Fruit fly (Drosophila melanogaster): ENCODE measurements around the gene CG5455.

Gene CG5455

DNA sequence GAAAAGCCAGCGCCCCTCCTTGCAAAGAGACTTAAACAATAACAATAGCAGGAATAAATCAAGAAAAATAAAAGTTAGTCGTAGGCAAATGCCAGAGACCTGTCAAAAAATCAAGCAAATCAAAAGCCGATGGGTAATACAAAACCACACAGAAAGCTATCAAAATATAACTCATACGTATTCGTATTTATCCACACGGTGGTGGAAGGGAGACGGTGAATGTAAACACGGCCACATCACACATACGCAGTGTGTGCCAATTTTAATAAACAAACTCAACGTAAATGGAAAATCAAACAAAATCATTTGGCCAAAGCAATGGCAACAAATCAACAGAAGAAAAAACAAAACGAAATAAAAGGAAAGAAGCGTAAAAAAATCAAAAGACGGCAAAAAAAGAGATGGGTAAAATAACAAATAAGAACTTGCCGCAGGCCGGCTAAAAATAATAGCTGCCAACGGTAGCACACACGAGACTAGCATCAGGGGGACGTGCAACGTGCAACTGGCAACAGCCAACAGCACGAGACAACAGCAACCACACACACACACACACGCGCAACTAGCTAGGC lies 18.6 kb upstream of the CG5455 start (continued):
- no peak for TF ChIP-seq CG13123 (GFP tag; optimal IDR thresholded peaks at IDR 0.05)
- no peak for TF ChIP-seq slp2 (GFP tag; optimal IDR thresholded peaks at IDR 0.05)
- no peak for TF ChIP-seq dan (GFP tag; IDR thresholded peaks at IDR 0.05)
- TF ChIP-seq gem (tag; optimal IDR thresholded peaks at IDR 0.05): no peak
- no peak for TF ChIP-seq Dref (GFP tag; IDR thresholded peaks at IDR 0.05)
- TF ChIP-seq dpn (GFP tag; optimal IDR thresholded peaks at IDR 0.05): no peak
- no peak for TF ChIP-seq Doc3 (GFP tag; IDR thresholded peaks at IDR 0.05; ENCODE audit: partially characterized antibody)
- no peak for TF ChIP-seq Dip2 (GFP tag; IDR thresholded peaks at IDR 0.05)
- no peak for TF ChIP-seq CG4282 (GFP tag; optimal IDR thresholded peaks at IDR 0.05)
- peak; percentile 5 for TF ChIP-seq pho (GFP tag; optimal IDR thresholded peaks at IDR 0.05)
- TF ChIP-seq sens (GFP tag): peak; percentile 65
- TF ChIP-seq ttk (GFP tag; IDR thresholded peaks at IDR 0.05): no peak
- TF ChIP-seq cwo (GFP tag; optimal IDR thresholded peaks at IDR 0.05): peak; percentile 29
- TF ChIP-seq Xbp1 (GFP tag; optimal IDR thresholded peaks at IDR 0.05): no peak
- no peak for TF ChIP-seq CG18476 (GFP tag; optimal IDR thresholded peaks at IDR 0.05)
- TF ChIP-seq Opbp (GFP tag; IDR thresholded peaks at IDR 0.05; ENCODE audit: partially characterized antibody): no peak
- no peak for TF ChIP-seq eve (GFP tag; optimal IDR thresholded peaks at IDR 0.05)
- no peak for TF ChIP-seq CG11723 (GFP tag; optimal IDR thresholded peaks at IDR 0.05)
- TF ChIP-seq CG33557 (GFP tag; optimal IDR thresholded peaks at IDR 0.05): no peak
- no peak for TF ChIP-seq CG1792 (GFP tag; optimal IDR thresholded peaks at IDR 0.05)
- no peak for TF ChIP-seq CG30431 (GFP tag; optimal IDR thresholded peaks at IDR 0.05)
- TF ChIP-seq CG6654 (GFP tag; optimal IDR thresholded peaks at IDR 0.05): no peak
- TF ChIP-seq ase (GFP tag; IDR thresholded peaks at IDR 0.05): no peak
- no peak for TF ChIP-seq sc (optimal IDR thresholded peaks at IDR 0.05)
- no peak for TF ChIP-seq sc (GFP tag; optimal IDR thresholded peaks at IDR 0.05)
- TF ChIP-seq CG8944 (GFP tag; optimal IDR thresholded peaks at IDR 0.05): no peak
- no peak for TF ChIP-seq Dll (GFP tag; IDR thresholded peaks at IDR 0.05; ENCODE audit: partially characterized antibody)
- no peak for TF ChIP-seq gfzf (GFP tag; optimal IDR thresholded peaks at IDR 0.05)
- TF ChIP-seq cato (GFP tag; optimal IDR thresholded peaks at IDR 0.05; ENCODE audit: borderline replicate concordance): no peak
- TF ChIP-seq CG10543 (GFP tag; optimal IDR thresholded peaks at IDR 0.05): no peak
- TF ChIP-seq pita (GFP tag; optimal IDR thresholded peaks at IDR 0.05): no peak
- no peak for TF ChIP-seq klu (GFP tag; IDR thresholded peaks at IDR 0.05)
- TF ChIP-seq Hmr (GFP tag; optimal IDR thresholded peaks at IDR 0.05): no peak
- no peak for TF ChIP-seq CG7839 (tag; optimal IDR thresholded peaks at IDR 0.05)
- TF ChIP-seq CG8924 (tag; optimal IDR thresholded peaks at IDR 0.05): no peak
- peak; percentile 65 for TF ChIP-seq CG7372 (GFP tag; IDR thresholded peaks at IDR 0.05)
- no peak for TF ChIP-seq repo (GFP tag; optimal IDR thresholded peaks at IDR 0.05)
- no peak for TF ChIP-seq HmgD (GFP tag; optimal IDR thresholded peaks at IDR 0.05)
- TF ChIP-seq unc-4 (GFP tag; IDR thresholded peaks at IDR 0.05; ENCODE audit: partially characterized antibody): no peak
- TF ChIP-seq Sox100B (GFP tag; optimal IDR thresholded peaks at IDR 0.05): no peak

DNA sequence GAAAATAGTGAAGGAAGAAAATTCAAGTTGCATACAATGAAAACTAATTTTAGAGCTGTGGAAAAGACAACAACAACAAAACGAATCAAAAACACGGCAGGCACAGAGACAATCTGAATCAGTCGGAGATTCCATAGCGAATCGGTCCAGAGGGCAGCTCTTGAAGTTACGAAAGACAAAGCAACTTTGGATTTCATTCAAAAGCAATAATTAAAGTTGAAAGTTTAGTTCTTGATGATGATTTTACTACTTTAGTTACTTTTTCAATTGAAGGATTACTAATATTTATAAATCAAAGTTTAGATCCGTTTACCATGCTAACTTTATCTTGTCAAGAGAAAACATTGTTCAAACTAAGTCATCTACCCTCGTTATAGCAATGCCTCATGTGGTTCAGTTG lies 18.0 kb upstream of the CG5455 start:
- TF ChIP-seq MTF-1 (GFP tag; optimal IDR thresholded peaks at IDR 0.05; ENCODE audit: borderline replicate concordance): no peak
- TF ChIP-seq row (GFP tag; IDR thresholded peaks at IDR 0.05): peak; percentile 79
- peak; percentile 44 for TF ChIP-seq CG2678 (tag; optimal IDR thresholded peaks at IDR 0.05)
- TF ChIP-seq sisA (GFP tag; IDR thresholded peaks at IDR 0.05): peak; percentile 29; the same call in 1 of the 2 replicates
- TF ChIP-seq CG11723 (GFP tag; optimal IDR thresholded peaks at IDR 0.05): no peak
- TF ChIP-seq CG12219 (GFP tag; optimal IDR thresholded peaks at IDR 0.05): no peak
- peak; percentile 6 for TF ChIP-seq Blimp-1 (GFP tag; optimal IDR thresholded peaks at IDR 0.05)
- peak; percentile 15 for TF ChIP-seq CG18262 (tag; optimal IDR thresholded peaks at IDR 0.05)
- TF ChIP-seq CG15011 (GFP tag; optimal IDR thresholded peaks at IDR 0.05): no peak
- TF ChIP-seq eve (GFP tag; optimal IDR thresholded peaks at IDR 0.05): no peak
- 0 out of 2 replicates have a peak, but pooled peaks have one; percentile 19 for TF ChIP-seq lmd (GFP tag; IDR thresholded peaks at IDR 0.05)
- 0 out of 2 replicates have a peak, but pooled peaks have one; percentile 11 for TF ChIP-seq CG14667 (GFP tag; IDR thresholded peaks at IDR 0.05)
- TF ChIP-seq Sox102F (GFP tag; optimal IDR thresholded peaks at IDR 0.05): peak; percentile 29
- peak; percentile 1 for TF ChIP-seq fd96Cb (tag; optimal IDR thresholded peaks at IDR 0.05)
- peak; percentile 79 for TF ChIP-seq sens (GFP tag)
